Worm (Caenorhabditis elegans): ENCODE results near the gene rev-3.

DNA sequence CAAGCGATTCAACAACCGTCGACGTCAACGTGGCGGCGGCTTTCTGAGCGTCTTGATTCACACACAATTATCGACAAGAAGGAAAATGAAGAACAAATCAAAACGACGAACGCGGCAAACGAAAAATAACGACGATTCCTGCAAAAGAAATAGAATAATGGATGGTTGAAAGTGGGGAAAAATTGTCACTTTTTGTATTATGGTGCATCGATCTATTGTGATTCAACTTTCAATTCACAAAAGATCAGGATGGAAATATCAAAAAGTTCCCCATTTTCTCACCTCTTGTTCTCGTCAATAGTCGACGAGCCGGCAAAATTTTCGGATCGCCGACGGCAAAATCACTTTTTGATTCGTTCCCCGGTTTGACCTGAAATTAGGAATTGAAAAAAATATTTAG, 42.9 kb upstream of the rev-3 start, which contains the start of the genes R12B2.13 and mdt-15:
- TF ChIP-seq duxl-1 (tag; optimal IDR thresholded peaks at IDR 0.05; ENCODE audit: poor library complexity) (no peak), ceh-62 (tag; optimal IDR thresholded peaks at IDR 0.05) (no peak), T26A8.4 (GFP tag; IDR thresholded peaks at IDR 0.05) (no peak), ceh-28 (tag; optimal IDR thresholded peaks at IDR 0.05) (no peak), lin-39 (tag; optimal IDR thresholded peaks at IDR 0.05) (no peak), ZK546.5 (tag; optimal IDR thresholded peaks at IDR 0.05) (no peak), nhr-77 (tag; optimal IDR thresholded peaks at IDR 0.05) (no peak)

Data from whole organism, L4 larva.